Worm (Caenorhabditis elegans): ENCODE results near the gene Y39A1A.21.

DNA sequence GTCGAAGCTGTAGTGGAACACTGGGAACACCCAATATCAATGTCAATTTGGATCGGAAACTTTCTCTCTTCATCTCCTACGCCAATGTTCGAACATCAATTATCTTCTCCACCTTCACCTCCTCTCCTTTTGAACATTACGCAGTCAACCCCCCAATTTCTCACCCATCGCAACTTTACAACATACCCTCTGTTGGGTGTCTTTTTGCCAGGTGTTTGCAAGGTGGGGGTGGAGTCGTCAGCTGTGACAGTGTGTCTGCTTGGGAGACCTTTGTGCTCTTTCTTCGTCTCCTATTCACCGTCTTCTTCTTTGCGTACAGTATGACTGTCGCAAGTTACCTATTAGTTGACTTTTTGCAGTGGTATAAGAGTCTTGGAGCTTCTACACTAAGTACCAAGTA is 40.2 kb downstream of the Y39A1A.21 start:
- TF ChIP-seq pha-4 (tag; optimal IDR thresholded peaks at IDR 0.05) = no peak
- TF ChIP-seq unc-62 (GFP tag; optimal IDR thresholded peaks at IDR 0.05) = no peak
- TF ChIP-seq lin-13 (tag; optimal IDR thresholded peaks at IDR 0.05) = no peak
- no peak for TF ChIP-seq mls-2 (tag; optimal IDR thresholded peaks at IDR 0.05)

All from whole organism, mixed stage, embryonic.